Worm (Caenorhabditis elegans): ENCODE measurements around the gene his-8.

DNA sequence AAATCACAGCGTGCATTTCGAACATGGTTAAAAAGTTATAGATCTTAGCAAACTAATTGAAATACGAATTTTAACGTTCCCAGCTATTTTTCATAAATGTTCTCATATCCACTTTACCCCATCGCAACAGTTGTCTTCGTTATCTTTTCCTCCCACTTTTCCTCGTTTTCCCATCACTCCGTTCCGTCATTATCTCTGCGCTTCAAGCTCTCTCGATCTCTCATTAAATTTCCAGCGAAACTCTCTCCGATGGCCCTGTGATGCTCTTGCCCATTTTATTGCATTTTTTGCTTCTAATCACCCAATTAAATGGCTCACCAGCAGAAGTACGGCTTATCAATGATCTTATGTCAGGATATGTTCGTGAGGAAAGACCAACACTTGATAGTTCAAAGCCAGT is 19.6 kb upstream of the his-8 start, which contains the start of gene acr-15:
- TF ChIP-seq dao-5 (tag; optimal IDR thresholded peaks at IDR 0.05) (no peak), W03F9.2 (tag; optimal IDR thresholded peaks at IDR 0.05) (no peak), him-1 (tag; optimal IDR thresholded peaks at IDR 0.05) (no peak)

Measured in whole organism, L4/young adult.